Worm (Caenorhabditis elegans) whole organism, L1 larva: ENCODE data around the gene pik-1.

Source experiments
- C04F5.9 ChIP-seq: sonication (generic microtip); optimal IDR thresholded peaks from 2 replicates; lab custom pipeline; 2016; ENCODE audit warnings: missing genetic modification characterization, missing compliant biosample characterization
- C16A3.4 ChIP-seq: fragments of 150-350 bp; optimal IDR thresholded peaks from 2 replicates; lab custom pipeline; 2014; ENCODE audit warnings: missing biosample characterization, missing genetic modification characterization
- C34B4.2 ChIP-seq: sonication (generic microtip); optimal IDR thresholded peaks from 2 replicates; lab custom pipeline; 2017; ENCODE audit warnings: mild to moderate bottlenecking, missing genetic modification characterization, missing compliant biosample characterization
- Y116A8C.19 ChIP-seq: sonication (generic microtip); optimal IDR thresholded peaks from 2 replicates; lab custom pipeline; 2016; ENCODE audit warnings: missing compliant biosample characterization, missing genetic modification characterization, borderline replicate concordance
- aha-1 ChIP-seq: fragments of 150-350 bp; optimal IDR thresholded peaks from 2 replicates; lab custom pipeline; 2014; ENCODE audit warnings: missing biosample characterization, missing genetic modification characterization
- alr-1 ChIP-seq: fragments of 200-800 bp; sonication (Bioruptor generic); optimal IDR thresholded peaks from 2 replicates; lab custom pipeline; 2018; ENCODE audit warnings: borderline replicate concordance, mild to moderate bottlenecking, missing genetic modification characterization, missing compliant biosample characterization
- blmp-1 ChIP-seq: fragments of 150-350 bp; optimal IDR thresholded peaks from 2 replicates; lab custom pipeline; 2014; ENCODE audit warnings: missing biosample characterization, missing genetic modification characterization
- ceh-63 ChIP-seq: fragments of 200-800 bp; sonication (Bioruptor generic); optimal IDR thresholded peaks from 2 replicates; lab custom pipeline; 2018; ENCODE audit warnings: mild to moderate bottlenecking, missing genetic modification characterization, missing compliant biosample characterization
- ceh-8 ChIP-seq: fragments of 200-800 bp; sonication (Bioruptor generic); optimal IDR thresholded peaks from 2 replicates; lab custom pipeline; 2018; ENCODE audit warnings: mild to moderate bottlenecking, missing genetic modification characterization, moderate library complexity, missing compliant biosample characterization
- ceh-90 ChIP-seq: sonication (generic microtip); optimal IDR thresholded peaks from 2 replicates; lab custom pipeline; 2016; ENCODE audit warnings: missing genetic modification characterization, missing compliant biosample characterization
- dpl-1 ChIP-seq, 3 experiments: fragments of 150-350 bp in 2 of 3; sonication (generic microtip) in 1 of 3; optimal IDR thresholded peaks; 2 replicates each; lab custom pipeline; 2014 to 2017; ENCODE audit warnings: missing biosample characterization in 3 of 3, missing genetic modification characterization in 3 of 3, missing genetic modification reagents in 3 of 3
- dsc-1 ChIP-seq: sonication (generic microtip); optimal IDR thresholded peaks from 2 replicates; lab custom pipeline; 2016; ENCODE audit warnings: mild to moderate bottlenecking, missing genetic modification characterization, missing compliant biosample characterization
- egl-13 ChIP-seq: sonication (generic microtip); optimal IDR thresholded peaks from 2 replicates; lab custom pipeline; 2016; ENCODE audit warnings: missing genotype, missing genetic modification reagents, missing genetic modification characterization, missing compliant biosample characterization
- elt-2 ChIP-seq: sonication (generic microtip); optimal IDR thresholded peaks from 2 replicates; lab custom pipeline; 2016; ENCODE audit warnings: missing genetic modification characterization, mild to moderate bottlenecking, inconsistent platforms, missing compliant biosample characterization, missing genetic modification reagents
- fkh-10 ChIP-seq: sonication (generic microtip); optimal IDR thresholded peaks from 2 replicates; lab custom pipeline; 2017; ENCODE audit warnings: missing biosample characterization, missing genetic modification reagents, missing genetic modification characterization
- fkh-4 ChIP-seq: sonication (generic microtip); optimal IDR thresholded peaks from 2 replicates; lab custom pipeline; 2016; ENCODE audit warnings: missing compliant biosample characterization, missing genetic modification characterization, borderline replicate concordance
- fos-1 ChIP-seq: fragments of 150-350 bp; optimal IDR thresholded peaks from 2 replicates; lab custom pipeline; 2014; ENCODE audit warnings: missing biosample characterization, missing genetic modification characterization
- grh-1 ChIP-seq: fragments of 200-800 bp; sonication (Bioruptor generic); IDR thresholded peaks from 2 replicates; pipeline ENCODE4 v1.3.6; 2022; ENCODE audit warnings: missing genetic modification reagents, missing genetic modification characterization, missing compliant biosample characterization
- hpl-2 ChIP-seq: fragments of 150-350 bp; optimal IDR thresholded peaks from 2 replicates; lab custom pipeline; 2014; ENCODE audit warnings: missing biosample characterization, missing genetic modification reagents, missing genetic modification characterization
- irx-1 ChIP-seq: sonication (generic microtip); optimal IDR thresholded peaks from 2 replicates; lab custom pipeline; 2016; ENCODE audit warnings: missing genetic modification characterization, missing compliant biosample characterization
- lin-13 ChIP-seq: fragments of 150-350 bp; optimal IDR thresholded peaks from 2 replicates; lab custom pipeline; 2014; ENCODE audit warnings: missing biosample characterization, missing genetic modification reagents, missing genetic modification characterization
- lin-15B ChIP-seq: fragments of 150-350 bp; sonication (generic microtip); optimal IDR thresholded peaks from 3 replicates; lab custom pipeline; 2014; ENCODE audit warnings: missing biosample characterization, missing genetic modification characterization
- lin-35 ChIP-seq, 2 experiments: fragments of 150-350 bp; optimal IDR thresholded peaks; 2 replicates each; lab custom pipeline; 2014; ENCODE audit warnings: missing biosample characterization in 2 of 2, missing genetic modification characterization in 2 of 2, missing genetic modification reagents in 2 of 2
- lin-39 ChIP-seq: fragments of 150-350 bp; optimal IDR thresholded peaks from 2 replicates; lab custom pipeline; 2014; ENCODE audit warnings: missing biosample characterization, missing genetic modification reagents, missing genetic modification characterization
- lir-3 ChIP-seq: sonication (generic microtip); optimal IDR thresholded peaks from 2 replicates; lab custom pipeline; 2016; ENCODE audit warnings: mild to moderate bottlenecking, missing genetic modification characterization, moderate library complexity, missing compliant biosample characterization; ENCODE audit not compliant: poor library complexity
- mdl-1 ChIP-seq, 2 experiments: fragments of 150-350 bp; optimal IDR thresholded peaks; 2 replicates each; lab custom pipeline; 2014 to 2017; ENCODE audit warnings: missing biosample characterization in 2 of 2, missing genetic modification characterization in 2 of 2, inconsistent platforms in 1 of 2
- mef-2 ChIP-seq: fragments of 150-350 bp; optimal IDR thresholded peaks from 2 replicates; lab custom pipeline; 2014; ENCODE audit warnings: missing biosample characterization, missing genetic modification characterization
- mep-1 ChIP-seq: fragments of 150-350 bp; optimal IDR thresholded peaks from 2 replicates; lab custom pipeline; 2014; ENCODE audit warnings: missing biosample characterization, missing genetic modification characterization
- nhr-11 ChIP-seq: fragments of 150-350 bp; optimal IDR thresholded peaks from 2 replicates; lab custom pipeline; 2014; ENCODE audit warnings: missing biosample characterization, missing genetic modification characterization
- nhr-19 ChIP-seq: fragments of 200-800 bp; sonication (Bioruptor generic); conservative IDR thresholded peaks from 2 replicates; pipeline ENCODE4 v1.3.6; 2022; ENCODE audit warnings: missing genetic modification characterization, missing compliant biosample characterization
- nhr-237 ChIP-seq: fragments of 150-350 bp; optimal IDR thresholded peaks from 2 replicates; lab custom pipeline; 2014; ENCODE audit warnings: missing biosample characterization, missing genetic modification characterization
- nhr-28 ChIP-seq: fragments of 150-350 bp; optimal IDR thresholded peaks from 2 replicates; lab custom pipeline; 2014; ENCODE audit warnings: missing biosample characterization, missing genetic modification characterization
- nhr-71 ChIP-seq: sonication (generic microtip); optimal IDR thresholded peaks from 2 replicates; lab custom pipeline; 2016; ENCODE audit warnings: mild to moderate bottlenecking, missing genetic modification characterization, moderate library complexity, missing compliant biosample characterization
- nhr-77 ChIP-seq: fragments of 150-350 bp; optimal IDR thresholded peaks from 2 replicates; lab custom pipeline; 2014; ENCODE audit warnings: missing biosample characterization, missing genetic modification characterization
- nhr-84 ChIP-seq: sonication (generic microtip); optimal IDR thresholded peaks from 2 replicates; lab custom pipeline; 2017; ENCODE audit warnings: missing biosample characterization, missing genetic modification characterization
- nhr-90 ChIP-seq: sonication (generic microtip); optimal IDR thresholded peaks from 2 replicates; lab custom pipeline; 2016; ENCODE audit warnings: mild to moderate bottlenecking, missing genetic modification characterization, missing compliant biosample characterization; ENCODE audit not compliant: poor library complexity
- pax-3 ChIP-seq: fragments of 200-800 bp; sonication (Bioruptor generic); optimal IDR thresholded peaks from 2 replicates; lab custom pipeline; 2018; ENCODE audit warnings: mild to moderate bottlenecking, missing genetic modification characterization, moderate library complexity, missing compliant biosample characterization
- pqm-1 ChIP-seq: sonication (generic microtip); optimal IDR thresholded peaks from 3 replicates; lab custom pipeline; 2017; ENCODE audit warnings: missing biosample characterization, missing genetic modification characterization
- rnt-1 ChIP-seq: sonication (generic microtip); optimal IDR thresholded peaks from 2 replicates; lab custom pipeline; 2016; ENCODE audit warnings: mild to moderate bottlenecking, missing genetic modification characterization, moderate library complexity, missing compliant biosample characterization
- snpc-4 ChIP-seq: fragments of 150-350 bp; optimal IDR thresholded peaks from 2 replicates; lab custom pipeline; 2014; ENCODE audit warnings: missing biosample characterization, missing genetic modification characterization
- sox-4 ChIP-seq: sonication (generic microtip); optimal IDR thresholded peaks from 2 replicates; lab custom pipeline; 2016; ENCODE audit warnings: missing genetic modification characterization, missing compliant biosample characterization
- sup-37 ChIP-seq: fragments of 200-800 bp; sonication (Bioruptor generic); optimal IDR thresholded peaks from 2 replicates; lab custom pipeline; 2018; ENCODE audit warnings: mild to moderate bottlenecking, missing genetic modification characterization, missing compliant biosample characterization
- swsn-7 ChIP-seq: sonication (generic microtip); optimal IDR thresholded peaks from 2 replicates; lab custom pipeline; 2016; ENCODE audit warnings: missing genetic modification characterization, missing compliant biosample characterization
- unc-130 ChIP-seq: fragments of 150-350 bp; optimal IDR thresholded peaks from 2 replicates; lab custom pipeline; 2017; ENCODE audit warnings: missing biosample characterization, missing genetic modification characterization, inconsistent platforms
- unc-30 ChIP-seq: sonication (generic microtip); optimal IDR thresholded peaks from 2 replicates; lab custom pipeline; 2017; ENCODE audit warnings: missing biosample characterization, missing genetic modification characterization
- unc-86 ChIP-seq: sonication (generic microtip); optimal IDR thresholded peaks from 2 replicates; lab custom pipeline; 2016; ENCODE audit warnings: missing genetic modification characterization, missing compliant biosample characterization
- unc-98 ChIP-seq: fragments of 200-800 bp; sonication (Bioruptor generic); IDR thresholded peaks from 2 replicates; pipeline ENCODE4 v1.3.6; 2022; ENCODE audit warnings: missing genetic modification characterization, missing compliant biosample characterization
- xbp-1 ChIP-seq: sonication (generic microtip); optimal IDR thresholded peaks from 2 replicates; lab custom pipeline; 2016; ENCODE audit warnings: missing genetic modification characterization, missing compliant biosample characterization
- zag-1 ChIP-seq: fragments of 150-350 bp; optimal IDR thresholded peaks from 2 replicates; lab custom pipeline; 2014; ENCODE audit warnings: missing biosample characterization, missing genetic modification characterization
- zip-4 ChIP-seq: fragments of 200-800 bp; sonication (Bioruptor generic); optimal IDR thresholded peaks from 2 replicates; lab custom pipeline; 2018; ENCODE audit warnings: mild to moderate bottlenecking, missing genetic modification characterization, moderate library complexity, missing compliant biosample characterization
- ztf-4 ChIP-seq: fragments of 150-350 bp; optimal IDR thresholded peaks from 2 replicates; lab custom pipeline; 2014; ENCODE audit warnings: missing biosample characterization, missing genetic modification characterization

The pik-1 gene

DNA sequence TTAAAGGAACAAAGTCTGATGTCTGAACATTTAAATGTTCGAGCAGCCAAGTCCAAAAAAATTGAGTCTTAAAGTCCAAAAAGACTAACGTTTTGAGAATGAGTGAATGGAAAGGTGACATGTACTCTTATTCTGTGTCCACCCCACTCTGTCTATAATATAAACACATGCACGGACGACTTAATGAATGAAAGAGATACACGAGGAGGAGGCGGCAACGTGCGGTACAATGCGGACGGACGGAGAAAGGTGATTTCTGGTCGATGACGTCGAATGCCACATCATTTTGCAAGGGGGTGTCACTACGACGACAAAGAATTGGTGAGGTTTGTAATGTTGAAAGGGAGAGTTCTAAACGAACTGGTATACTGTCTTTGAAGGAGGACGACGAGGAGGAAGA, 21.2 kb upstream of the pik-1 start:
- TF ChIP-seq nhr-90 (tag; lab: Kevin White, UChicago): no peak
- TF ChIP-seq blmp-1 (tag; lab: Kevin White, UChicago): peak; percentile 47
- no peak for TF ChIP-seq mdl-1 (tag; optimal IDR thresholded peaks at IDR 0.05; lab: Kevin White, UChicago)
- peak; percentile 15; the same call in 1 of the 2 replicates for TF ChIP-seq grh-1 (GFP tag; lab: Robert Waterston, UW)

DNA sequence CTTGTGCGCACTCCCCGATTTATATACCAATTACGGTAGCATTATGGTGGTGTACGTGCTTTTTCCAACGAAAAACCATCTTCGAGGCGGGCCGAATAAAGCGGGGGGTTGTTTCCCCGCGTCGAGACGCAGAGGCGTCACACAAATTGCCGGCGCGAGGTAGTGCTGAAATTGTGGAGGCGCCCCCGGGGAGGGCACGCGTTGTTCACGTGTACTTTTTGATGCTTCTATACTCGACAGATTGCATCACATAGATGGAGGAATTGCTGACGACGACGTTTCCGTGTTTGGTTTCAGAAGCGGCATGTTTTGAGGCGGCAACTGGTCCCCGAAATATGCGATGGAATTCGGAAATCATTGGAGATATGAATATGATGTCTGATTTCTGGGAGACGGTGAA, 20.6 kb upstream of the pik-1 start:
- TF ChIP-seq dpl-1 (GFP tag; optimal IDR thresholded peaks at IDR 0.05; lab: Kevin White, UChicago) (peak; percentile 44 to 53 (median 51)), unc-86 (tag; lab: Kevin White, UChicago) (peak; percentile 63), fos-1 (tag; lab: Kevin White, UChicago) (peak; percentile 26), pax-3 (tag; lab: Kevin White, UChicago) (peak; percentile 78), unc-98 (GFP tag; lab: Robert Waterston, UW) (peak; percentile 8; the same call in 1 of the 2 replicates), pqm-1 (tag; lab: Kevin White, UChicago) (peak; percentile 58), rnt-1 (tag; lab: Kevin White, UChicago) (peak; percentile 85), unc-30 (no peak), unc-130 (tag; lab: Kevin White, UChicago) (peak; percentile 86), nhr-19 (GFP tag; lab: Robert Waterston, UW) (peak; percentile 93), zag-1 (tag; lab: Kevin White, UChicago) (no peak), C16A3.4 (tag; lab: Kevin White, UChicago) (peak; percentile 75), lin-15B (tag; lab: Kevin White, UChicago) (peak; percentile 2), xbp-1 (peak; percentile 79), sox-4 (peak; percentile 26), C04F5.9 (no peak), nhr-84 (tag; lab: Kevin White, UChicago) (no peak), ztf-4 (tag; lab: Kevin White, UChicago) (peak; percentile 85), nhr-28 (no peak), mep-1 (peak; percentile 56), nhr-237 (tag; lab: Kevin White, UChicago) (peak; percentile 64), fkh-4 (no peak), elt-2 (tag; lab: Kevin White, UChicago) (peak; percentile 90), nhr-11 (tag; lab: Kevin White, UChicago) (peak; percentile 36), egl-13 (tag; lab: Kevin White, UChicago) (peak; percentile 79), ceh-63 (GFP tag; lab: Kevin White, UChicago) (no peak), aha-1 (peak; percentile 93), swsn-7 (tag; lab: Kevin White, UChicago) (peak; percentile 89), sup-37 (GFP tag; lab: Kevin White, UChicago) (no peak), lin-39 (tag; lab: Kevin White, UChicago) (no peak), dsc-1 (tag; lab: Kevin White, UChicago) (peak; percentile 43), lir-3 (tag; lab: Kevin White, UChicago) (peak; percentile 62), lin-13 (GFP tag; lab: Kevin White, UChicago) (peak; percentile 84), fkh-10 (GFP tag; lab: Kevin White, UChicago) (peak; percentile 93), nhr-77 (peak; percentile 70), irx-1 (tag; lab: Kevin White, UChicago) (peak; percentile 68), mef-2 (peak; percentile 79), grh-1 (GFP tag; lab: Robert Waterston, UW) (peak; percentile 76), ceh-8 (GFP tag; lab: Kevin White, UChicago) (peak; percentile 75), Y116A8C.19 (no peak), nhr-71 (tag; lab: Kevin White, UChicago) (peak; percentile 97), nhr-90 (tag; lab: Kevin White, UChicago) (peak; percentile 88), ceh-90 (no peak), C34B4.2 (tag; lab: Kevin White, UChicago) (no peak), alr-1 (tag; lab: Kevin White, UChicago) (no peak), zip-4 (GFP tag; lab: Kevin White, UChicago) (peak; percentile 4), lin-35 (GFP tag; optimal IDR thresholded peaks at IDR 0.05; lab: Kevin White, UChicago) (peak; percentile 66 to 82), hpl-2 (GFP tag; lab: Kevin White, UChicago) (no peak), snpc-4 (tag; lab: Kevin White, UChicago) (peak; percentile 24)
